Fruit fly (Drosophila melanogaster) whole organism, embryonic: ENCODE results near the gene Cralbp.

Source experiments
- BEAF-32 ChIP-seq: fragments of 200-800 bp; sonication (Bioruptor generic); optimal IDR thresholded peaks from 3 replicates; lab custom pipeline; 2017; ENCODE audit warnings: missing biosample characterization, missing genetic modification characterization, mild to moderate bottlenecking, moderate library complexity, missing genetic modification reagents
- CG10366 ChIP-seq: fragments of 200-800 bp; sonication (Bioruptor generic); IDR thresholded peaks from 2 replicates; pipeline ENCODE4 v1.3.6; 2022; ENCODE audit warnings: missing biosample characterization, missing genetic modification characterization
- CG11085 ChIP-seq: fragments of 200-800 bp; sonication (Bioruptor generic); IDR thresholded peaks from 2 replicates; pipeline ENCODE4 v1.3.6; 2022; ENCODE audit warnings: missing biosample characterization, missing genetic modification characterization
- CG12071 ChIP-seq: fragments of 200-800 bp; sonication (Bioruptor generic); optimal IDR thresholded peaks from 3 replicates; lab custom pipeline; 2018; ENCODE audit warnings: missing biosample characterization, mild to moderate bottlenecking, missing genetic modification characterization
- CG12744 ChIP-seq: fragments of 200-800 bp; sonication (Bioruptor generic); optimal IDR thresholded peaks from 2 replicates; lab custom pipeline; 2016; ENCODE audit warnings: missing biosample characterization, missing genetic modification characterization
- CG12769 ChIP-seq: fragments of 200-800 bp; sonication (Bioruptor generic); optimal IDR thresholded peaks from 2 replicates; lab custom pipeline; 2019; ENCODE audit warnings: missing biosample characterization, mild to moderate bottlenecking, missing genetic modification characterization, moderate library complexity
- CG14014 ChIP-seq: fragments of 200-800 bp; sonication (Bioruptor generic); IDR thresholded peaks from 2 replicates; pipeline ENCODE4 v1.3.6; 2022; ENCODE audit warnings: missing biosample characterization, missing genetic modification characterization
- CG14441 ChIP-seq: fragments of 200-800 bp; sonication (Bioruptor generic); IDR thresholded peaks from 2 replicates; pipeline ENCODE4 v1.3.6; 2022; ENCODE audit warnings: missing biosample characterization, missing genetic modification characterization
- CG16779 ChIP-seq: fragments of 200-800 bp; sonication (Bioruptor generic); IDR thresholded peaks from 2 replicates; pipeline ENCODE4 v1.3.6; 2022; ENCODE audit warnings: missing biosample characterization, missing genetic modification characterization
- CG17385 ChIP-seq: fragments of 200-800 bp; sonication (Bioruptor generic); optimal IDR thresholded peaks from 3 replicates; lab custom pipeline; 2018; ENCODE audit warnings: missing biosample characterization, mild to moderate bottlenecking, missing genetic modification characterization
- CG17912 ChIP-seq: fragments of 200-800 bp; sonication (Bioruptor generic); optimal IDR thresholded peaks from 2 replicates; lab custom pipeline; 2018; ENCODE audit warnings: missing biosample characterization, mild to moderate bottlenecking, missing genetic modification characterization
- CG1832 ChIP-seq: fragments of 200-800 bp; sonication (Bioruptor generic); optimal IDR thresholded peaks from 2 replicates; lab custom pipeline; 2017; ENCODE audit warnings: missing biosample characterization, mild to moderate bottlenecking, missing genetic modification characterization, inconsistent platforms
- CG18599 ChIP-seq: fragments of 200-800 bp; sonication (Bioruptor generic); optimal IDR thresholded peaks from 3 replicates; lab custom pipeline; 2017; ENCODE audit warnings: missing biosample characterization, missing genetic modification characterization, mild to moderate bottlenecking, moderate library complexity, missing genetic modification reagents
- CG18619 ChIP-seq: fragments of 200-800 bp; sonication (Bioruptor generic); optimal IDR thresholded peaks from 3 replicates; lab custom pipeline; 2017; ENCODE audit warnings: missing biosample characterization, mild to moderate bottlenecking, missing genetic modification characterization
- CG18764 ChIP-seq: fragments of 200-800 bp; sonication (Bioruptor generic); optimal IDR thresholded peaks from 3 replicates; lab custom pipeline; 2016; ENCODE audit warnings: missing biosample characterization, missing genetic modification characterization
- CG2678 ChIP-seq: fragments of 200-800 bp; sonication (Bioruptor generic); optimal IDR thresholded peaks from 3 replicates; lab custom pipeline; 2019; ENCODE audit warnings: missing biosample characterization, mild to moderate bottlenecking, missing genetic modification characterization, moderate library complexity
- CG2875 ChIP-seq: fragments of 200-800 bp; sonication (Bioruptor generic); optimal IDR thresholded peaks from 2 replicates; lab custom pipeline; 2017; ENCODE audit warnings: missing biosample characterization, mild to moderate bottlenecking, missing genetic modification characterization, missing genetic modification reagents
- CG31224 ChIP-seq: fragments of 200-800 bp; sonication (Bioruptor generic); IDR thresholded peaks from 2 replicates; pipeline ENCODE4 v1.3.6; 2022; ENCODE audit warnings: missing biosample characterization, missing genetic modification characterization
- CG3281 ChIP-seq: fragments of 200-800 bp; sonication (Bioruptor generic); optimal IDR thresholded peaks from 3 replicates; lab custom pipeline; 2017; ENCODE audit warnings: missing biosample characterization, mild to moderate bottlenecking, missing genetic modification characterization
- CG3995 ChIP-seq: fragments of 200-800 bp; sonication (Bioruptor generic); optimal IDR thresholded peaks from 3 replicates; lab custom pipeline; 2016; ENCODE audit warnings: missing biosample characterization, missing genetic modification characterization
- CG7372 ChIP-seq: fragments of 200-800 bp; sonication (Bioruptor generic); IDR thresholded peaks from 2 replicates; pipeline ENCODE4 v1.3.6; 2022; ENCODE audit warnings: missing biosample characterization, missing genetic modification characterization
- CG7839 ChIP-seq: fragments of 200-800 bp; sonication (Bioruptor generic); optimal IDR thresholded peaks from 3 replicates; lab custom pipeline; 2018; ENCODE audit warnings: missing biosample characterization, mild to moderate bottlenecking, missing genetic modification characterization, moderate library complexity
- CG8290 ChIP-seq, 3 experiments: fragments of 200-800 bp; sonication (Bioruptor generic); optimal IDR thresholded peaks; 2 replicates each; lab custom pipeline; 2016 to 2019; ENCODE audit warnings: missing biosample characterization in 3 of 3, missing genetic modification characterization in 3 of 3, mild to moderate bottlenecking in 2 of 3, moderate library complexity in 1 of 3
- CG9817 ChIP-seq: fragments of 200-800 bp; sonication (Bioruptor generic); optimal IDR thresholded peaks from 2 replicates; lab custom pipeline; 2018; ENCODE audit warnings: missing biosample characterization, mild to moderate bottlenecking, missing genetic modification characterization, moderate library complexity
- CoRest ChIP-seq: fragments of 200-800 bp; sonication (Bioruptor generic); optimal IDR thresholded peaks from 3 replicates; lab custom pipeline; 2018; ENCODE audit warnings: missing biosample characterization, mild to moderate bottlenecking, missing genetic modification characterization, moderate library complexity
- D19B ChIP-seq: fragments of 200-800 bp; sonication (Bioruptor generic); optimal IDR thresholded peaks from 2 replicates; lab custom pipeline; 2017; ENCODE audit warnings: missing biosample characterization, mild to moderate bottlenecking, missing genetic modification characterization
- Dip3 ChIP-seq: fragments of 200-800 bp; sonication (Bioruptor generic); optimal IDR thresholded peaks from 3 replicates; lab custom pipeline; 2016; ENCODE audit warnings: missing biosample characterization, missing genetic modification characterization
- HLH3B ChIP-seq: fragments of 200-800 bp; sonication (Bioruptor generic); IDR thresholded peaks from 2 replicates; pipeline ENCODE4 v1.3.6; 2022; ENCODE audit warnings: missing biosample characterization, missing genetic modification characterization
- HLH54F ChIP-seq: fragments of 200-800 bp; sonication (Bioruptor generic); optimal IDR thresholded peaks from 3 replicates; lab custom pipeline; 2016; ENCODE audit warnings: missing biosample characterization, missing genetic modification characterization
- Hr51 ChIP-seq, 2 experiments: fragments of 200-800 bp; sonication (Bioruptor generic); optimal IDR thresholded peaks; 2 replicates in 1 of 2; 3 replicates in 1 of 2; lab custom pipeline; 2016 to 2018; ENCODE audit warnings: missing biosample characterization in 2 of 2, missing genetic modification characterization in 2 of 2, mild to moderate bottlenecking in 1 of 2, moderate library complexity in 1 of 2
- Oli ChIP-seq: fragments of 200-800 bp; sonication (Bioruptor generic); optimal IDR thresholded peaks from 2 replicates; lab custom pipeline; 2018; ENCODE audit warnings: missing biosample characterization, mild to moderate bottlenecking, missing genetic modification characterization, moderate library complexity
- Pdp1 ChIP-seq, 2 experiments: fragments of 200-800 bp; sonication (Bioruptor generic); optimal IDR thresholded peaks; 3 replicates each; lab custom pipeline; 2016; ENCODE audit warnings: missing biosample characterization in 2 of 2, missing genetic modification characterization in 2 of 2, mild to moderate bottlenecking in 1 of 2, moderate library complexity in 1 of 2
- Ptx1 ChIP-seq: fragments of 200-800 bp; sonication (Bioruptor generic); IDR thresholded peaks from 2 replicates; pipeline ENCODE4 v1.3.6; 2022; ENCODE audit warnings: missing biosample characterization, missing genetic modification characterization
- Rx ChIP-seq: fragments of 200-800 bp; sonication (Bioruptor generic); IDR thresholded peaks from 2 replicates; pipeline ENCODE4 v1.3.6; 2022; ENCODE audit warnings: missing biosample characterization, missing genetic modification characterization
- az2 ChIP-seq: fragments of 200-800 bp; sonication (Bioruptor generic); optimal IDR thresholded peaks from 3 replicates; lab custom pipeline; 2016; ENCODE audit warnings: missing biosample characterization, missing genetic modification characterization
- eve ChIP-seq, 2 experiments: fragments of >200 bp; optimal IDR thresholded peaks; 2 replicates each; lab custom pipeline; 2017; ENCODE audit warnings: missing biosample characterization in 2 of 2, missing genetic modification characterization in 2 of 2
- gro ChIP-seq: fragments of 200-800 bp; sonication (Bioruptor generic); optimal IDR thresholded peaks from 2 replicates; lab custom pipeline; 2016; ENCODE audit warnings: missing biosample characterization, missing genetic modification characterization
- hbn ChIP-seq: fragments of 200-800 bp; sonication (Bioruptor generic); IDR thresholded peaks from 2 replicates; pipeline ENCODE4 v1.3.6; 2022; ENCODE audit warnings: missing biosample characterization, missing genetic modification characterization; ENCODE audit not compliant: partially characterized antibody
- inv ChIP-seq: fragments of 200-800 bp; sonication (Bioruptor generic); IDR thresholded peaks from 2 replicates; pipeline ENCODE4 v1.3.6; 2022; ENCODE audit warnings: missing biosample characterization, missing genetic modification characterization; ENCODE audit not compliant: partially characterized antibody
- pan ChIP-seq, 4 experiments: fragments of >200 bp in 3 of 4; fragments of 200-800 bp in 1 of 4; sonication (Bioruptor generic) in 1 of 4; optimal IDR thresholded peaks in 3 of 4; IDR thresholded peaks in 1 of 4; 2 replicates each; pipeline versions ENCODE4 v1.3.6 to Lab custom; 2017 to 2022; ENCODE audit warnings: missing biosample characterization in 2 of 4, missing genetic modification characterization in 2 of 4, mixed read lengths in 1 of 4
- pfk ChIP-seq: fragments of 200-800 bp; sonication (Bioruptor generic); optimal IDR thresholded peaks from 2 replicates; lab custom pipeline; 2018; ENCODE audit warnings: missing biosample characterization, mild to moderate bottlenecking, missing genetic modification characterization, moderate library complexity
- prd ChIP-seq, 3 experiments: fragments of >200 bp in 2 of 3; fragments of 200-800 bp in 1 of 3; sonication (Bioruptor generic) in 1 of 3; optimal IDR thresholded peaks in 2 of 3; IDR thresholded peaks in 1 of 3; 2 replicates in 2 of 3; 3 replicates in 1 of 3; pipeline versions ENCODE4 v1.3.6 to Lab custom; 2017 to 2022; ENCODE audit warnings: missing biosample characterization in 1 of 3, missing genetic modification characterization in 1 of 3
- pum ChIP-seq: fragments of 200-800 bp; sonication (Bioruptor generic); optimal IDR thresholded peaks from 2 replicates; lab custom pipeline; 2016; ENCODE audit warnings: missing biosample characterization, missing genetic modification characterization
- row ChIP-seq: fragments of 200-800 bp; sonication (Bioruptor generic); IDR thresholded peaks from 3 replicates; pipeline ENCODE4 v1.3.6; 2022; ENCODE audit warnings: missing biosample characterization, missing genetic modification characterization
- sima ChIP-seq: fragments of 200-800 bp; sonication (Bioruptor generic); optimal IDR thresholded peaks from 2 replicates; lab custom pipeline; 2016; ENCODE audit warnings: missing biosample characterization, missing genetic modification characterization
- slbo ChIP-seq: fragments of 200-800 bp; sonication (Bioruptor generic); IDR thresholded peaks from 2 replicates; pipeline ENCODE4 v1.3.6; 2022; ENCODE audit warnings: missing biosample characterization, missing genetic modification characterization
- tin ChIP-seq: fragments of 200-800 bp; sonication (Bioruptor generic); optimal IDR thresholded peaks from 3 replicates; lab custom pipeline; 2016; ENCODE audit warnings: missing biosample characterization, missing genetic modification characterization
- toy ChIP-seq: fragments of 200-800 bp; sonication (Bioruptor generic); IDR thresholded peaks from 2 replicates; pipeline ENCODE4 v1.3.6; 2022; ENCODE audit warnings: missing biosample characterization, missing genetic modification characterization

The Cralbp gene

DNA sequence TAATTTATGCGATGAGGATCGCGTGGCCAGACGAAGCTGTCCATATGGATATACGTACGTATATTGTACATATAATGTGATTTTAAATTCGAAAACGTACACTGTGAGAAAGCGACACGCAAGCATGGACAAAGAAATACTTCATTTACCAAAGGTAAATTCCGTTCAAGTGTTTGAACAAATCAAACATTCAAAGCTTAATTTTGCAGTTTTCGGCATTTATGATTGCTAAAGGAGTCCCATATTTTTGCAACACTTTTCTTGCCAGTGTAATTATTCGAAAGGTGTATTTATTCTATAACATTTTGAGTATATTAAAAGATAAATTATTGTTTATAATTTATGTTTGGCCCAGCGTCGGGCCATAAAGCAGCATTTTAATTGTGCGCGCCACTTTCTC lies 32.8 kb upstream of the Cralbp start (continued):
- TF ChIP-seq CG7839 (tag; lab: Kevin White, UChicago) (peak; percentile 42), pfk (GFP tag; lab: Kevin White, UChicago) (no peak), Hr51 (GFP tag; optimal IDR thresholded peaks at IDR 0.05; lab: Kevin White, UChicago) (peak in 1 of 2 experiments; percentile 47), HLH54F (GFP tag; lab: Kevin White, UChicago) (peak; percentile 15), CG2678 (tag; lab: Kevin White, UChicago) (peak; percentile 56), Pdp1 (GFP tag; optimal IDR thresholded peaks at IDR 0.05; lab: Kevin White, UChicago) (peak; percentile 9 to 41), gro (GFP tag; lab: Kevin White, UChicago) (no peak), sima (GFP tag; lab: Kevin White, UChicago) (no peak), toy (GFP tag; lab: Robert Waterston, UW) (no peak), HLH3B (no peak), eve (GFP tag; optimal IDR thresholded peaks at IDR 0.05; lab: Kevin White, UChicago) (no peak), CG18599 (GFP tag; lab: Kevin White, UChicago) (no peak), BEAF-32 (no peak), pum (peak; percentile 36), CG17385 (GFP tag; lab: Kevin White, UChicago) (peak; percentile 3), row (peak; percentile 55; the same call in 2 of the 3 replicates), inv (GFP tag; lab: Robert Waterston, UW) (no peak), CG7372 (GFP tag; lab: Robert Waterston, UW) (peak; percentile 37; the same call in 1 of the 2 replicates), CG10366 (GFP tag; lab: Robert Waterston, UW) (peak; percentile 21; the same call in 1 of the 2 replicates), prd (optimal IDR thresholded peaks at IDR 0.05; lab: Kevin White, UChicago) (no peak), prd (GFP tag; IDR thresholded peaks at IDR 0.05; lab: Robert Waterston, UW) (peak; percentile 47; the same call in 2 of the 3 replicates), CG8290 (GFP tag; optimal IDR thresholded peaks at IDR 0.05; lab: Kevin White, UChicago) (no peak), CG8290 (tag; optimal IDR thresholded peaks at IDR 0.05; lab: Kevin White, UChicago) (peak in 1 of 2 experiments; percentile 34), CG16779 (GFP tag; lab: Robert Waterston, UW) (0 out of 2 replicates have a peak, but pooled peaks have one; percentile 9), Oli (tag; lab: Kevin White, UChicago) (peak; percentile 31), CG18619 (GFP tag; lab: Kevin White, UChicago) (peak; percentile 12), Dip3 (GFP tag; lab: Kevin White, UChicago) (peak; percentile 42), CG2875 (GFP tag; lab: Kevin White, UChicago) (peak; percentile 15), pan (optimal IDR thresholded peaks at IDR 0.05; lab: Kevin White, UChicago) (no peak), pan (GFP tag; optimal IDR thresholded peaks at IDR 0.05 in 1 of 2, IDR thresholded peaks at IDR 0.05 in 1 of 2) (peak in 1 of 2 experiments; percentile 44), CG1832 (no peak), Ptx1 (GFP tag; lab: Robert Waterston, UW) (peak; percentile 42; the same call in 1 of the 2 replicates), Rx (no peak), CG9817 (peak; percentile 30), CoRest (tag; lab: Kevin White, UChicago) (peak; percentile 44), CG14014 (peak; percentile 36; the same call in 1 of the 2 replicates), CG18764 (GFP tag; lab: Kevin White, UChicago) (no peak), tin (GFP tag; lab: Kevin White, UChicago) (no peak), CG17912 (GFP tag; lab: Kevin White, UChicago) (no peak), CG11085 (GFP tag; lab: Robert Waterston, UW) (0 out of 2 replicates have a peak, but pooled peaks have one; percentile 27), CG3281 (GFP tag; lab: Kevin White, UChicago) (peak; percentile 21), CG31224 (GFP tag; lab: Robert Waterston, UW) (peak; percentile 48; the same call in 1 of the 2 replicates), CG3995 (GFP tag; lab: Kevin White, UChicago) (no peak), CG12769 (tag; lab: Kevin White, UChicago) (peak; percentile 8), az2 (GFP tag; lab: Kevin White, UChicago) (peak; percentile 14), CG12071 (GFP tag; lab: Kevin White, UChicago) (no peak), CG14441 (GFP tag; lab: Robert Waterston, UW) (peak; percentile 59), slbo (peak; percentile 72), hbn (GFP tag; lab: Robert Waterston, UW) (no peak), CG12744 (peak; percentile 26), D19B (GFP tag; lab: Kevin White, UChicago) (no peak)
